Fruit fly (Drosophila melanogaster) whole organism, embryonic: Measurements from ENCODE around the gene Etl1.
A peak's percentile ranks its signal among the peaks of the same experiment; 100 is the strongest.

ENCODE experiments used
- Ada2b ChIP-seq: fragments of 200-800 bp; sonication (Bioruptor generic); IDR thresholded peaks from 2 replicates; pipeline ENCODE4 v1.3.6; 2022; ENCODE audit warnings: missing biosample characterization, missing genetic modification characterization
- CG10267 ChIP-seq: fragments of 200-800 bp; sonication (Bioruptor generic); optimal IDR thresholded peaks from 2 replicates; lab custom pipeline; 2018; ENCODE audit warnings: missing biosample characterization, mild to moderate bottlenecking, missing genetic modification characterization, moderate library complexity
- CG10959 ChIP-seq: fragments of 200-800 bp; sonication (Bioruptor generic); IDR thresholded peaks from 2 replicates; pipeline ENCODE4 v1.3.6; 2022; ENCODE audit warnings: missing biosample characterization, missing genetic modification characterization
- CG11456 ChIP-seq: fragments of 200-800 bp; sonication (Bioruptor generic); IDR thresholded peaks from 3 replicates; pipeline ENCODE4 v1.3.6; 2022; ENCODE audit warnings: missing biosample characterization, missing genetic modification characterization
- CG12104 ChIP-seq: fragments of 200-800 bp; sonication (Bioruptor generic); optimal IDR thresholded peaks from 3 replicates; lab custom pipeline; 2016; ENCODE audit warnings: missing biosample characterization, missing genetic modification characterization
- CG12659 ChIP-seq: fragments of 200-800 bp; sonication (Bioruptor generic); optimal IDR thresholded peaks from 3 replicates; lab custom pipeline; 2017; ENCODE audit warnings: mild to moderate bottlenecking, missing biosample characterization, missing genetic modification reagents, missing genetic modification characterization
- CG12942 ChIP-seq: fragments of 200-800 bp; sonication (Bioruptor generic); optimal IDR thresholded peaks from 3 replicates; lab custom pipeline; 2016; ENCODE audit warnings: missing biosample characterization, missing genetic modification characterization
- CG13296 ChIP-seq: fragments of 200-800 bp; sonication (Bioruptor generic); optimal IDR thresholded peaks from 3 replicates; lab custom pipeline; 2018; ENCODE audit warnings: missing biosample characterization, mild to moderate bottlenecking, missing genetic modification characterization
- CG14441 ChIP-seq: fragments of 200-800 bp; sonication (Bioruptor generic); IDR thresholded peaks from 2 replicates; pipeline ENCODE4 v1.3.6; 2022; ENCODE audit warnings: missing biosample characterization, missing genetic modification characterization
- CG14667 ChIP-seq: fragments of 200-800 bp; sonication (Bioruptor generic); IDR thresholded peaks from 2 replicates; pipeline ENCODE4 v1.3.6; 2022; ENCODE audit warnings: missing biosample characterization, missing genetic modification characterization
- CG14710 ChIP-seq: fragments of 200-800 bp; sonication (Bioruptor generic); optimal IDR thresholded peaks from 3 replicates; lab custom pipeline; 2019; ENCODE audit warnings: missing biosample characterization, mild to moderate bottlenecking, missing genetic modification characterization, moderate library complexity
- CG15073 ChIP-seq: fragments of 200-800 bp; sonication (Bioruptor generic); optimal IDR thresholded peaks from 2 replicates; lab custom pipeline; 2016; ENCODE audit warnings: missing biosample characterization, missing genetic modification characterization
- CG15601 ChIP-seq: fragments of 200-800 bp; sonication (Bioruptor generic); optimal IDR thresholded peaks from 3 replicates; lab custom pipeline; 2019; ENCODE audit warnings: missing biosample characterization, mild to moderate bottlenecking, missing genetic modification characterization, moderate library complexity
- CG16863 ChIP-seq: fragments of 200-800 bp; sonication (Bioruptor generic); optimal IDR thresholded peaks from 3 replicates; lab custom pipeline; 2016; ENCODE audit warnings: missing biosample characterization, missing genetic modification characterization
- CG2120 ChIP-seq: fragments of 200-800 bp; sonication (Bioruptor generic); optimal IDR thresholded peaks from 3 replicates; lab custom pipeline; 2016; ENCODE audit warnings: missing biosample characterization, missing genetic modification characterization
- CG30020 ChIP-seq: fragments of 200-800 bp; optimal IDR thresholded peaks from 2 replicates; lab custom pipeline; 2019; ENCODE audit warnings: missing biosample characterization, mild to moderate bottlenecking, missing genetic modification characterization, moderate library complexity
- CG30403 ChIP-seq: fragments of 200-800 bp; sonication (Bioruptor generic); optimal IDR thresholded peaks from 3 replicates; lab custom pipeline; 2016; ENCODE audit warnings: missing biosample characterization, missing genetic modification characterization
- CG32532 ChIP-seq: fragments of 200-800 bp; sonication (Bioruptor generic); IDR thresholded peaks from 2 replicates; pipeline ENCODE4 v1.3.6; 2022; ENCODE audit warnings: missing biosample characterization, missing genetic modification characterization
- CG42726 ChIP-seq: fragments of 200-800 bp; sonication (Bioruptor generic); IDR thresholded peaks from 2 replicates; pipeline ENCODE4 v1.3.6; 2022; ENCODE audit warnings: missing biosample characterization, missing genetic modification characterization; ENCODE audit not compliant: partially characterized antibody
- CG43689 ChIP-seq: fragments of 200-800 bp; sonication (Bioruptor generic); IDR thresholded peaks from 2 replicates; pipeline ENCODE4 v1.3.6; 2022; ENCODE audit warnings: missing biosample characterization, missing genetic modification characterization
- CG6683 ChIP-seq: fragments of 200-800 bp; sonication (Bioruptor generic); optimal IDR thresholded peaks from 2 replicates; lab custom pipeline; 2017; ENCODE audit warnings: missing biosample characterization, mild to moderate bottlenecking, missing genetic modification characterization, missing genetic modification reagents
- CG6854 ChIP-seq: fragments of 200-800 bp; sonication (Bioruptor generic); optimal IDR thresholded peaks from 3 replicates; lab custom pipeline; 2017; ENCODE audit warnings: missing biosample characterization, mild to moderate bottlenecking, missing genetic modification characterization
- CG7839 ChIP-seq: fragments of 200-800 bp; sonication (Bioruptor generic); optimal IDR thresholded peaks from 3 replicates; lab custom pipeline; 2018; ENCODE audit warnings: missing biosample characterization, mild to moderate bottlenecking, missing genetic modification characterization, moderate library complexity
- CG8765 ChIP-seq: fragments of 200-800 bp; sonication (Bioruptor generic); IDR thresholded peaks from 2 replicates; pipeline ENCODE4 v1.3.6; 2022; ENCODE audit warnings: missing biosample characterization, missing genetic modification characterization
- CG9932 ChIP-seq: fragments of 200-800 bp; sonication (Bioruptor generic); IDR thresholded peaks from 2 replicates; pipeline ENCODE4 v1.3.6; 2022; ENCODE audit warnings: missing biosample characterization, missing genetic modification characterization
- D19B ChIP-seq: fragments of 200-800 bp; sonication (Bioruptor generic); optimal IDR thresholded peaks from 2 replicates; lab custom pipeline; 2017; ENCODE audit warnings: missing biosample characterization, mild to moderate bottlenecking, missing genetic modification characterization
- Deaf1 ChIP-seq: fragments of 200-800 bp; optimal IDR thresholded peaks from 3 replicates; lab custom pipeline; 2019; ENCODE audit warnings: missing biosample characterization, mild to moderate bottlenecking, missing genetic modification characterization, moderate library complexity
- Doc2 ChIP-seq: fragments of 200-800 bp; sonication (Bioruptor generic); IDR thresholded peaks from 2 replicates; pipeline ENCODE4 v1.3.6; 2022; ENCODE audit warnings: missing biosample characterization, missing genetic modification characterization
- Doc3 ChIP-seq: fragments of 200-800 bp; sonication (Bioruptor generic); IDR thresholded peaks from 3 replicates; pipeline ENCODE4 v1.3.6; 2022; ENCODE audit warnings: missing biosample characterization, missing genetic modification characterization; ENCODE audit not compliant: partially characterized antibody
- Drgx ChIP-seq: fragments of 200-800 bp; sonication (Bioruptor generic); IDR thresholded peaks from 2 replicates; pipeline ENCODE4 v1.3.6; 2022; ENCODE audit warnings: missing biosample characterization, missing genetic modification characterization
- E2f1 ChIP-seq: fragments of 200-800 bp; sonication (Bioruptor generic); IDR thresholded peaks from 2 replicates; pipeline ENCODE4 v1.3.6; 2022; ENCODE audit warnings: missing biosample characterization, missing genetic modification characterization
- Eip74EF ChIP-seq, 2 experiments: fragments of 200-800 bp in 1 of 2; fragments of >200 bp in 1 of 2; sonication (Bioruptor generic) in 1 of 2; optimal IDR thresholded peaks; 2 replicates each; lab custom pipeline; 2017 to 2019; ENCODE audit warnings: missing biosample characterization in 2 of 2, missing genetic modification characterization in 2 of 2, mild to moderate bottlenecking in 1 of 2, moderate library complexity in 1 of 2
- Fer2 ChIP-seq: fragments of 200-800 bp; sonication (Bioruptor generic); optimal IDR thresholded peaks from 2 replicates; lab custom pipeline; 2018; ENCODE audit warnings: missing biosample characterization, mild to moderate bottlenecking, missing genetic modification characterization, moderate library complexity
- HHEX ChIP-seq: fragments of 200-800 bp; sonication (Bioruptor generic); optimal IDR thresholded peaks from 3 replicates; lab custom pipeline; 2017; ENCODE audit warnings: missing biosample characterization, mild to moderate bottlenecking, missing genetic modification characterization, missing genetic modification reagents
- Kr ChIP-seq: fragments of 200-800 bp; sonication (Bioruptor generic); optimal IDR thresholded peaks from 2 replicates; lab custom pipeline; 2017; ENCODE audit warnings: missing biosample characterization, mild to moderate bottlenecking, missing genetic modification characterization
- Mrtf ChIP-seq: fragments of 200-800 bp; sonication (Bioruptor generic); IDR thresholded peaks from 3 replicates; pipeline ENCODE4 v1.3.6; 2022; ENCODE audit warnings: missing biosample characterization, missing genetic modification characterization
- NC2α ChIP-seq: fragments of 200-800 bp; sonication (Bioruptor generic); optimal IDR thresholded peaks from 2 replicates; lab custom pipeline; 2016; ENCODE audit warnings: missing biosample characterization, missing genetic modification characterization
- PHDP ChIP-seq: fragments of 200-800 bp; sonication (Bioruptor generic); optimal IDR thresholded peaks from 3 replicates; lab custom pipeline; 2018; ENCODE audit warnings: missing biosample characterization, mild to moderate bottlenecking, missing genetic modification characterization, moderate library complexity
- Taf1 ChIP-seq: fragments of 200-800 bp; sonication (Bioruptor generic); IDR thresholded peaks from 2 replicates; pipeline ENCODE4 v1.3.6; 2022; ENCODE audit warnings: missing biosample characterization, missing genetic modification characterization
- ash1 ChIP-seq: fragments of 200-800 bp; sonication (Bioruptor generic); optimal IDR thresholded peaks from 2 replicates; lab custom pipeline; 2018; ENCODE audit warnings: missing biosample characterization, mild to moderate bottlenecking, missing genetic modification characterization
- ci ChIP-seq: fragments of 200-800 bp; sonication (Bioruptor generic); IDR thresholded peaks from 3 replicates; pipeline ENCODE4 v1.3.6; 2022; ENCODE audit warnings: missing biosample characterization, missing genetic modification characterization
- dan ChIP-seq: fragments of 200-800 bp; sonication (Bioruptor generic); IDR thresholded peaks from 2 replicates; pipeline ENCODE4 v1.3.6; 2022; ENCODE audit warnings: missing biosample characterization, missing genetic modification characterization
- fu2 ChIP-seq: fragments of 200-800 bp; sonication (Bioruptor generic); optimal IDR thresholded peaks from 2 replicates; lab custom pipeline; 2016; ENCODE audit warnings: missing biosample characterization, missing genetic modification characterization
- grau ChIP-seq: fragments of 200-800 bp; optimal IDR thresholded peaks from 3 replicates; lab custom pipeline; 2019; ENCODE audit warnings: missing biosample characterization, mild to moderate bottlenecking, missing genetic modification characterization, moderate library complexity
- ken ChIP-seq: fragments of 200-800 bp; sonication (Bioruptor generic); IDR thresholded peaks from 3 replicates; pipeline ENCODE4 v1.3.6; 2022; ENCODE audit warnings: missing biosample characterization, missing genetic modification characterization
- nerfin-2 ChIP-seq: fragments of 200-800 bp; sonication (Bioruptor generic); IDR thresholded peaks from 2 replicates; pipeline ENCODE4 v1.3.6; 2022; ENCODE audit warnings: missing biosample characterization, missing genetic modification characterization; ENCODE audit not compliant: partially characterized antibody
- peb ChIP-seq: fragments of 200-800 bp; sonication (Bioruptor generic); IDR thresholded peaks from 2 replicates; pipeline ENCODE4 v1.3.6; 2022; ENCODE audit warnings: missing biosample characterization, missing genetic modification characterization
- prd ChIP-seq, 3 experiments: fragments of >200 bp in 2 of 3; fragments of 200-800 bp in 1 of 3; sonication (Bioruptor generic) in 1 of 3; optimal IDR thresholded peaks in 2 of 3; IDR thresholded peaks in 1 of 3; 2 replicates in 2 of 3; 3 replicates in 1 of 3; pipeline versions ENCODE4 v1.3.6 to Lab custom; 2017 to 2022; ENCODE audit warnings: missing biosample characterization in 1 of 3, missing genetic modification characterization in 1 of 3
- row ChIP-seq: fragments of 200-800 bp; sonication (Bioruptor generic); IDR thresholded peaks from 3 replicates; pipeline ENCODE4 v1.3.6; 2022; ENCODE audit warnings: missing biosample characterization, missing genetic modification characterization
- tll ChIP-seq, 2 experiments: fragments of 200-800 bp in 1 of 2; fragments of >200 bp in 1 of 2; sonication (Bioruptor generic) in 1 of 2; optimal IDR thresholded peaks; 2 replicates each; lab custom pipeline; 2017 to 2019; ENCODE audit warnings: missing biosample characterization in 2 of 2, missing genetic modification characterization in 2 of 2, mild to moderate bottlenecking in 1 of 2, moderate library complexity in 1 of 2
- vnd ChIP-seq: fragments of 200-800 bp; sonication (Bioruptor generic); IDR thresholded peaks from 3 replicates; pipeline ENCODE4 v1.3.6; 2022; ENCODE audit warnings: missing biosample characterization, missing genetic modification characterization; ENCODE audit not compliant: partially characterized antibody

The Etl1 gene

dm6 chr2L:9906641-9907040, 5.8 kb downstream of the Etl1 start:
- TF ChIP-seq Mrtf (GFP tag; lab: Robert Waterston, UW) (no peak), CG14667 (GFP tag; lab: Robert Waterston, UW) (no peak), Drgx (GFP tag; lab: Robert Waterston, UW) (peak; percentile 73), D19B (GFP tag; lab: Kevin White, UChicago) (no peak), Kr (GFP tag; lab: Kevin White, UChicago) (no peak), CG7839 (no peak), fu2 (GFP tag; lab: Kevin White, UChicago) (no peak), CG30020 (no peak), prd (optimal IDR thresholded peaks at IDR 0.05; lab: Kevin White, UChicago) (no peak), prd (GFP tag; IDR thresholded peaks at IDR 0.05; lab: Robert Waterston, UW) (no peak), CG15601 (tag; lab: Kevin White, UChicago) (no peak), Eip74EF (GFP tag; optimal IDR thresholded peaks at IDR 0.05; lab: Kevin White, UChicago) (no peak), Deaf1 (tag; lab: Kevin White, UChicago) (no peak), E2f1 (GFP tag; lab: Robert Waterston, UW) (no peak), grau (peak; percentile 17), CG2120 (no peak), CG43689 (GFP tag; lab: Robert Waterston, UW) (no peak), CG32532 (GFP tag; lab: Robert Waterston, UW) (peak; percentile 48; the same call in 1 of the 2 replicates), CG14441 (0 out of 2 replicates have a peak, but pooled peaks have one; percentile 29), CG11456 (GFP tag; lab: Robert Waterston, UW) (peak; percentile 55; the same call in 1 of the 3 replicates), CG16863 (GFP tag; lab: Kevin White, UChicago) (no peak), CG6683 (GFP tag; lab: Kevin White, UChicago) (no peak), Taf1 (no peak), CG12942 (GFP tag; lab: Kevin White, UChicago) (no peak), CG15073 (GFP tag; lab: Kevin White, UChicago) (no peak), Doc2 (GFP tag; lab: Robert Waterston, UW) (no peak), dan (GFP tag; lab: Robert Waterston, UW) (no peak), vnd (GFP tag; lab: Robert Waterston, UW) (no peak), CG10267 (tag; lab: Kevin White, UChicago) (no peak), CG30403 (GFP tag; lab: Kevin White, UChicago) (no peak), NC2α (GFP tag; lab: Kevin White, UChicago) (no peak), PHDP (no peak), row (peak; percentile 14; the same call in 1 of the 3 replicates), HHEX (no peak), CG8765 (GFP tag; lab: Robert Waterston, UW) (no peak), nerfin-2 (GFP tag; lab: Robert Waterston, UW) (no peak), peb (GFP tag; lab: Robert Waterston, UW) (no peak), CG9932 (no peak), Doc3 (no peak), CG6854 (GFP tag; lab: Kevin White, UChicago) (no peak), ci (GFP tag; lab: Robert Waterston, UW) (no peak), CG13296 (no peak), Ada2b (GFP tag; lab: Robert Waterston, UW) (no peak), CG12104 (no peak), Fer2 (tag; lab: Kevin White, UChicago) (no peak), CG12659 (no peak), CG42726 (GFP tag; lab: Robert Waterston, UW) (no peak), CG14710 (tag; lab: Kevin White, UChicago) (no peak), tll (GFP tag; optimal IDR thresholded peaks at IDR 0.05; lab: Kevin White, UChicago) (no peak), CG10959 (GFP tag; lab: Robert Waterston, UW) (no peak), ash1 (GFP tag; lab: Kevin White, UChicago) (no peak), ken (GFP tag; lab: Robert Waterston, UW) (no peak)
